Worm (Caenorhabditis elegans) whole organism, late embryonic: ENCODE data around the gene mrpl-22.
A peak's percentile ranks its signal among the peaks of the same experiment; 100 is the strongest.

Experiments used
- F13H6.1 ChIP-seq: sonication (generic microtip); optimal IDR thresholded peaks from 2 replicates; lab custom pipeline; 2016; ENCODE audit warnings: missing genetic modification characterization, missing compliant biosample characterization
- K09A11.1 ChIP-seq: sonication (generic microtip); optimal IDR thresholded peaks from 2 replicates; lab custom pipeline; 2017; ENCODE audit warnings: antibody characterized with exemption, mild to moderate bottlenecking, missing genetic modification characterization, missing compliant biosample characterization; ENCODE audit not compliant: insufficient read depth
- T23F11.4 ChIP-seq: fragments of 200-800 bp; sonication (Bioruptor generic); optimal IDR thresholded peaks from 2 replicates; lab custom pipeline; 2018; ENCODE audit warnings: mild to moderate bottlenecking, missing genetic modification characterization, missing compliant biosample characterization
- ama-1 ChIP-seq: fragments of 150-350 bp; optimal IDR thresholded peaks from 2 replicates; lab custom pipeline; 2014
- ceh-14 ChIP-seq: sonication (generic microtip); optimal IDR thresholded peaks from 2 replicates; lab custom pipeline; 2016; ENCODE audit warnings: missing genotype, missing genetic modification characterization, missing compliant biosample characterization
- ceh-18 ChIP-seq: sonication (generic microtip); optimal IDR thresholded peaks from 2 replicates; lab custom pipeline; 2016; ENCODE audit warnings: missing genetic modification characterization, missing compliant biosample characterization
- ceh-19 ChIP-seq: fragments of 200-800 bp; sonication (Bioruptor generic); optimal IDR thresholded peaks from 2 replicates; lab custom pipeline; 2018; ENCODE audit warnings: mild to moderate bottlenecking, missing genetic modification characterization, missing compliant biosample characterization
- ceh-22 ChIP-seq: sonication (generic microtip); optimal IDR thresholded peaks from 2 replicates; lab custom pipeline; 2017; ENCODE audit warnings: missing biosample characterization, missing genetic modification characterization
- ceh-31 ChIP-seq: sonication (generic microtip); optimal IDR thresholded peaks from 2 replicates; lab custom pipeline; 2016; ENCODE audit warnings: missing genetic modification characterization, missing compliant biosample characterization
- ceh-34 ChIP-seq: sonication (generic microtip); optimal IDR thresholded peaks from 2 replicates; lab custom pipeline; 2016; ENCODE audit warnings: mild to moderate bottlenecking, missing genetic modification characterization, missing compliant biosample characterization
- ceh-48 ChIP-seq: sonication (generic microtip); optimal IDR thresholded peaks from 2 replicates; lab custom pipeline; 2016; ENCODE audit warnings: missing genetic modification characterization, inconsistent platforms, missing compliant biosample characterization
- ceh-6 ChIP-seq: fragments of 200-800 bp; sonication (Bioruptor generic); optimal IDR thresholded peaks from 2 replicates; lab custom pipeline; 2018; ENCODE audit warnings: mild to moderate bottlenecking, missing genetic modification characterization, missing compliant biosample characterization
- ceh-9 ChIP-seq: sonication (generic microtip); optimal IDR thresholded peaks from 2 replicates; lab custom pipeline; 2016; ENCODE audit warnings: mild to moderate bottlenecking, missing genetic modification characterization, inconsistent platforms, missing compliant biosample characterization
- che-1 ChIP-seq: sonication (generic microtip); optimal IDR thresholded peaks from 2 replicates; lab custom pipeline; 2016; ENCODE audit warnings: mild to moderate bottlenecking, missing genetic modification characterization, missing compliant biosample characterization
- dve-1 ChIP-seq: sonication (generic microtip); optimal IDR thresholded peaks from 2 replicates; lab custom pipeline; 2017; ENCODE audit warnings: antibody characterized with exemption, mild to moderate bottlenecking, missing genetic modification characterization, missing compliant biosample characterization
- ets-4 ChIP-seq: sonication (generic microtip); optimal IDR thresholded peaks from 2 replicates; lab custom pipeline; 2016; ENCODE audit warnings: missing genetic modification characterization, missing compliant biosample characterization
- eyg-1 ChIP-seq: sonication (generic microtip); optimal IDR thresholded peaks from 2 replicates; lab custom pipeline; 2016; ENCODE audit warnings: missing genotype, missing genetic modification characterization, missing compliant biosample characterization
- fkh-6 ChIP-seq: sonication (generic microtip); optimal IDR thresholded peaks from 2 replicates; lab custom pipeline; 2016; ENCODE audit warnings: missing genetic modification characterization, missing compliant biosample characterization
- gmeb-2 ChIP-seq: sonication (generic microtip); optimal IDR thresholded peaks from 2 replicates; lab custom pipeline; 2016; ENCODE audit warnings: missing genetic modification characterization, inconsistent platforms, missing compliant biosample characterization
- hlh-15 ChIP-seq: sonication (generic microtip); optimal IDR thresholded peaks from 2 replicates; lab custom pipeline; 2016; ENCODE audit warnings: missing genetic modification characterization, missing compliant biosample characterization
- hlh-30 ChIP-seq: sonication (generic microtip); optimal IDR thresholded peaks from 2 replicates; lab custom pipeline; 2017; ENCODE audit warnings: antibody characterized with exemption, missing genetic modification characterization, missing compliant biosample characterization; ENCODE audit not compliant: insufficient read depth
- hlh-6 ChIP-seq: sonication (generic microtip); optimal IDR thresholded peaks from 2 replicates; lab custom pipeline; 2016; ENCODE audit warnings: missing genotype, missing genetic modification characterization, missing compliant biosample characterization
- hlh-8 ChIP-seq: sonication (generic microtip); optimal IDR thresholded peaks from 2 replicates; lab custom pipeline; 2016; ENCODE audit warnings: missing genotype, missing genetic modification characterization, missing compliant biosample characterization
- lin-11 ChIP-seq: fragments of 200-800 bp; sonication (Bioruptor generic); optimal IDR thresholded peaks from 2 replicates; lab custom pipeline; 2018; ENCODE audit warnings: mild to moderate bottlenecking, missing genetic modification characterization, missing compliant biosample characterization
- nfya-1 ChIP-seq: sonication (generic microtip); optimal IDR thresholded peaks from 2 replicates; lab custom pipeline; 2017; ENCODE audit warnings: missing genetic modification characterization, mild to moderate bottlenecking, missing compliant biosample characterization, antibody characterized with exemption, moderate library complexity
- nhr-11 ChIP-seq: fragments of 150-350 bp; optimal IDR thresholded peaks from 2 replicates; lab custom pipeline; 2014; ENCODE audit warnings: missing biosample characterization, missing genetic modification characterization
- npax-4 ChIP-seq: sonication (generic microtip); optimal IDR thresholded peaks from 2 replicates; lab custom pipeline; 2016; ENCODE audit warnings: missing genetic modification characterization, missing compliant biosample characterization
- pag-3 ChIP-seq: sonication (generic microtip); optimal IDR thresholded peaks from 2 replicates; lab custom pipeline; 2016; ENCODE audit warnings: missing compliant biosample characterization, missing genetic modification characterization, borderline replicate concordance
- pha-2 ChIP-seq: sonication (generic microtip); optimal IDR thresholded peaks from 2 replicates; lab custom pipeline; 2017; ENCODE audit warnings: mild to moderate bottlenecking, missing genetic modification characterization, missing compliant biosample characterization
- pha-4 ChIP-seq: fragments of 150-350 bp; optimal IDR thresholded peaks from 2 replicates; lab custom pipeline; 2018; ENCODE audit warnings: missing biosample characterization, missing genetic modification reagents, missing genetic modification characterization
- pqm-1 ChIP-seq: sonication (generic microtip); optimal IDR thresholded peaks from 2 replicates; lab custom pipeline; 2016; ENCODE audit warnings: missing genetic modification characterization, missing compliant biosample characterization
- pros-1 ChIP-seq: fragments of 150-350 bp; optimal IDR thresholded peaks from 2 replicates; lab custom pipeline; 2014; ENCODE audit warnings: missing biosample characterization, missing genetic modification reagents, missing genetic modification characterization
- ref-2 ChIP-seq: sonication (generic microtip); optimal IDR thresholded peaks from 2 replicates; lab custom pipeline; 2016; ENCODE audit warnings: missing genetic modification characterization, missing compliant biosample characterization
- sdc-2 ChIP-seq: sonication (generic microtip); optimal IDR thresholded peaks from 2 replicates; lab custom pipeline; 2016; ENCODE audit warnings: missing genotype, missing genetic modification characterization, missing compliant biosample characterization
- sox-2 ChIP-seq: fragments of 200-800 bp; sonication (Bioruptor generic); IDR thresholded peaks from 2 replicates; pipeline ENCODE4 v1.3.6; 2022; ENCODE audit warnings: missing genetic modification reagents, missing genetic modification characterization, missing compliant biosample characterization
- sox-4 ChIP-seq: sonication (generic microtip); optimal IDR thresholded peaks from 2 replicates; lab custom pipeline; 2017; ENCODE audit warnings: mild to moderate bottlenecking, missing genetic modification characterization, inconsistent platforms, missing compliant biosample characterization
- syd-9 ChIP-seq: sonication (generic microtip); optimal IDR thresholded peaks from 2 replicates; lab custom pipeline; 2016; ENCODE audit warnings: mild to moderate bottlenecking, missing genetic modification characterization, moderate library complexity, missing compliant biosample characterization
- tbx-2 ChIP-seq: sonication (generic microtip); optimal IDR thresholded peaks from 2 replicates; lab custom pipeline; 2016; ENCODE audit warnings: missing genetic modification characterization, missing compliant biosample characterization
- tbx-7 ChIP-seq: sonication (generic microtip); optimal IDR thresholded peaks from 2 replicates; lab custom pipeline; 2016; ENCODE audit warnings: missing genotype, missing genetic modification characterization, missing compliant biosample characterization
- unc-3 ChIP-seq, 2 experiments: fragments of 200-800 bp in 1 of 2; sonication (Bioruptor generic) in 1 of 2; sonication (generic microtip) in 1 of 2; conservative IDR thresholded peaks in 1 of 2; optimal IDR thresholded peaks in 1 of 2; 2 replicates each; pipeline versions ENCODE4 v1.3.6 to Lab custom; 2016 to 2022; ENCODE audit warnings: missing compliant biosample characterization in 2 of 2, missing genetic modification characterization in 2 of 2, missing genetic modification reagents in 1 of 2
- unc-55 ChIP-seq: sonication (generic microtip); optimal IDR thresholded peaks from 2 replicates; lab custom pipeline; 2017; ENCODE audit warnings: missing biosample characterization, missing genetic modification reagents, missing genetic modification characterization
- ztf-16 ChIP-seq: sonication (generic microtip); optimal IDR thresholded peaks from 2 replicates; lab custom pipeline; 2017; ENCODE audit warnings: missing genetic modification characterization, missing compliant biosample characterization

Gene mrpl-22

DNA sequence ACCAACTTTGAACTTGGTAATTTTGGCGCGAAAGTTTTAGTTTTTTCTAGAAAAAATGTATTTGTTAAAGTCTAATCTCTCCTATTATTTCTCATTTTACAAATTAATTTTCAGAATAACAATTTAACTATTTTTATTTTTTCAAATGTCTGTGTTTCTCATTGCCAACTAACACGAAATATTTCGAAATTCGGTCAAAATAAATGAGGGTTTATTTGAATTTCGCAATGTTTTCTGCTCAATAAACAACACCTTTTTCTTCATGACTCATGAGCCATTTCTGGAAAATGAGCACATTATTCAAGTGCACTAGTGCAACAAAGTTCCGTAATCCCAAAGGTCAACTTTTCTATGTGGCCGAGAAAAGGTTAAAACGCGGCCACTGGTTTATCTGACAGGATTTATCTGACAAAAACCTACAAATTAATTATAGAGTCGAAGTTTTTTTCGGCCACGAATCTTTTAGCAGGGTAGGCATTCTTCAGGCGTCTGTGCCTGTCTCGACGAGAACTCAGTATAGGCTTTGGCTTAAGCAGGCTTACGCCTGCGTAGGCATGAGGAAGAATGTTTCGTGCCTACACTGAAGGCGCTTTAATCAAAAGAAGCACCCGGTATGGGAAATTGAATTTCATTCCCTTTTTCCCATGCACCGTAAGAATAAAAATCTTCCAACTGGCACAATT lies 23.2 kb downstream of the mrpl-22 start, which contains the start of gene Y39A1A.27:
Gene Y39A1A.27 (plus strand): TSS at position 633 of the 683 bp plus-strand sequence.
- TF ChIP-seq hlh-6 (no peak), ceh-31 (tag; lab: Kevin White, UChicago) (no peak), ceh-14 (tag; lab: Kevin White, UChicago) (no peak), F13H6.1 (no peak), unc-55 (GFP tag; lab: Kevin White, UChicago) (no peak), pha-4 (tag; lab: Kevin White, UChicago) (no peak), ceh-6 (no peak)

DNA sequence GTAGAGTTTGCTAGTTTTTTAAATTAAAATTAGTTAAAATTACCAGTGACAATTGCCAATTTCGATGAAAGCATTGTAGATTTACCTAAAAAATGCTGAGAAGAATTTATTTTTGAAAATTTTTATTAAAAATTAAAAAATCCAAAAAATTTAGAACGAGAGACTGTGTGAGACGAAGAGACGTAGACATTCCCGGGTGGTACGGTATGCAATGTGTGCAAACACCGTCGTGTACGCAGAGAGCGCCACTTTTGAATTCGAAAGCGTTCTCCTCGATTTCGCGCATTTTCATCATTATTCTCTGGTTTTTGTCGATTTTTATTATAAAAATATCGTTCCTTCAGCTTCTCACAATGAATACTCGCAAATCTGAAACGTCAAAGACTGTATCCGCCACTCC lies 27.5 kb downstream of the mrpl-22 start, which contains the start of the genes dhs-11 and orc-1:
Gene dhs-11 (minus strand): TSS at position 85 of the 400 bp plus-strand sequence.
Gene orc-1 (plus strand): TSS at position 349 of the 400 bp plus-strand sequence.
- TF ChIP-seq nfya-1 (tag; lab: Kevin White, UChicago) = peak; percentile 22
- no peak for TF ChIP-seq pros-1 (tag; lab: Kevin White, UChicago)
- TF ChIP-seq syd-9 = no peak
- TF ChIP-seq hlh-6 = no peak
- no peak for TF ChIP-seq ceh-34 (tag; lab: Kevin White, UChicago)
- no peak for TF ChIP-seq sox-4 (tag; lab: Kevin White, UChicago)

DNA sequence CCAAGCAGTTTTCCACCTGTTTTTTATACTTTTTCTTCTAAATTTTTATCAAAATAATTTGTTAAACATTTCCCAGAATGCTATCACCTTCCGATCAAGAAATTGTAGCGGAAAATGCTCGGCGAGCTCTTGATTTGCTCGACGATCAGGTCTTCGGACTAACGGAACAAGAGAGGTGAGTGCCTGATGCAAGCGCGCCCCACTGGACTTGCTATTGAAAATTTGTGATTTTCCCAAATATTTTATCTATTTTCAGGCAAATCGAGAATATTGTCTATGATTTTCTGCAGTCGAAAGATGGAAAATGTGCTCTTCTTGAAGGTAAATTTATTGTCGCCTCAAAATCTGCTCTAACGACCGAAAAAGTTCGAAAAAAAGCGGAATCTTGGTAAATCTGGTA lies 30.8 kb downstream of the mrpl-22 start, which contains the start of gene orc-4:
Gene orc-4 (plus strand): TSS at position 77 of the 400 bp plus-strand sequence.
- TF ChIP-seq sdc-2 (tag; lab: Kevin White, UChicago) (no peak), sox-4 (tag; lab: Kevin White, UChicago) (no peak), npax-4 (tag; lab: Kevin White, UChicago) (no peak), eyg-1 (tag; lab: Kevin White, UChicago) (no peak), tbx-7 (tag; lab: Kevin White, UChicago) (no peak), pha-2 (tag; lab: Kevin White, UChicago) (no peak), hlh-8 (tag; lab: Kevin White, UChicago) (no peak), pha-4 (tag; lab: Kevin White, UChicago) (no peak), ceh-48 (tag; lab: Kevin White, UChicago) (no peak), gmeb-2 (no peak), K09A11.1 (tag; lab: Kevin White, UChicago) (no peak)

DNA sequence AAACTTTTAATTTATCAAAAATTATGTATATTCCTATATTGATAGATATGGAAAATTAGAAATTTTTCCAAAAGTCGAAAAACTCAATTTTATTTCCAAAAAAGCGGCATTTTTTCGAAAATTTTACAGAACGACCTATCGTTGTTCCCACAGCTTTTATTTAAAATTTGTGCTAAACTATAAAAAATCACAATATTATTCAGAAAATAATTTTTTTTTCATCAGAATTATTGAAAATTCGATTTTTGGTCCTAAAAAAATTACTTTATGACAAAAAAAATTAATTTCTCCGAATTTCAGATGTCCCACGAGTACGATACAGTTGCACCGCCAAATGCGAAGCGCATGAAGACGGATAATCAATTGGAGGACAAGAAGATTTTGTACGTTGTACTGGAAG lies 34.0 kb downstream of the mrpl-22 start, which contains the start of gene emg-1:
Gene emg-1 (plus strand): TSS at position 301 of the 400 bp plus-strand sequence.
- TF ChIP-seq syd-9 (no peak), pqm-1 (no peak), ceh-34 (tag; lab: Kevin White, UChicago) (no peak), F13H6.1 (no peak), ceh-22 (tag; lab: Kevin White, UChicago) (no peak), ceh-9 (tag; lab: Kevin White, UChicago) (no peak), tbx-7 (tag; lab: Kevin White, UChicago) (no peak), hlh-15 (tag; lab: Kevin White, UChicago) (no peak), unc-3 (GFP tag; conservative IDR thresholded peaks at IDR 0.05; lab: Robert Waterston, UW) (no peak), unc-3 (tag; optimal IDR thresholded peaks at IDR 0.05; lab: Kevin White, UChicago) (no peak), lin-11 (tag; lab: Kevin White, UChicago) (no peak), ceh-18 (tag; lab: Kevin White, UChicago) (no peak)

DNA sequence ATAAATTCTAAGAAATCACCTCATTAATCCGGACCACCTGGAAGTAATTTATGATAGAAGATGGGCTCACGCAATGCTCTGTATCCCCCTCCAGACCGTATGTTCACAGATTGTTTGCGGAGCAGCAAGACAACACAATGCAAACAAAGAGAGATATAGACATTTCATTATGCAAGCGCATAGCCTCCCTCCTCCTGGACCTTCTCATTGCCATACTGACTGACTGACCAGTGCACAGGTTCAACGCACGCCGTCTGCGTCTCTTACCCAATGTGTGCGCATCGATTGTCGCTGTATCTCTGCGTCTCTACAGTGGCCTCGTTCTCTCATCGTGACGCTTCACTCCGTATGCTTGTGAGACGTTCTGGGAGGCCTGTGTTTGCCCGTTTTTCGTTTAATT lies 36.4 kb downstream of the mrpl-22 start:
- no peak for TF ChIP-seq T23F11.4 (GFP tag; lab: Kevin White, UChicago)
- TF ChIP-seq unc-55 (GFP tag; lab: Kevin White, UChicago) = peak; percentile 90
- peak; percentile 47 for TF ChIP-seq ets-4
- no peak for TF ChIP-seq pag-3 (tag; lab: Kevin White, UChicago)
- TF ChIP-seq nfya-1 (tag; lab: Kevin White, UChicago) = peak; percentile 84
- TF ChIP-seq sox-2 (GFP tag; lab: Robert Waterston, UW) = peak; percentile 49
- TF ChIP-seq fkh-6 (tag; lab: Kevin White, UChicago) = no peak
- no peak for TF ChIP-seq F13H6.1
- peak; percentile 4 for TF ChIP-seq ztf-16 (tag; lab: Kevin White, UChicago)
- peak; percentile 80 for TF ChIP-seq hlh-30 (tag; lab: Kevin White, UChicago)
- no peak for TF ChIP-seq pha-2 (tag; lab: Kevin White, UChicago)
- TF ChIP-seq che-1 = no peak
- peak; percentile 16 for TF ChIP-seq ceh-19 (GFP tag; lab: Kevin White, UChicago)
- TF ChIP-seq ceh-14 (tag; lab: Kevin White, UChicago) = no peak
- no peak for TF ChIP-seq ama-1
- TF ChIP-seq dve-1 (tag; lab: Kevin White, UChicago) = peak; percentile 12
- peak; percentile 75 for TF ChIP-seq tbx-2
- peak; percentile 57 for TF ChIP-seq ceh-34 (tag; lab: Kevin White, UChicago)
- peak; percentile 50 for TF ChIP-seq ref-2 (tag; lab: Kevin White, UChicago)
- TF ChIP-seq nhr-11 = no peak
